Worm (Caenorhabditis elegans): ENCODE measurements around the gene lron-10.
"Not testable (repeated sequence)": the region's sequence is repeated elsewhere in the genome, so short reads cannot be mapped to it uniquely, and the experiment has no call there.

DNA sequence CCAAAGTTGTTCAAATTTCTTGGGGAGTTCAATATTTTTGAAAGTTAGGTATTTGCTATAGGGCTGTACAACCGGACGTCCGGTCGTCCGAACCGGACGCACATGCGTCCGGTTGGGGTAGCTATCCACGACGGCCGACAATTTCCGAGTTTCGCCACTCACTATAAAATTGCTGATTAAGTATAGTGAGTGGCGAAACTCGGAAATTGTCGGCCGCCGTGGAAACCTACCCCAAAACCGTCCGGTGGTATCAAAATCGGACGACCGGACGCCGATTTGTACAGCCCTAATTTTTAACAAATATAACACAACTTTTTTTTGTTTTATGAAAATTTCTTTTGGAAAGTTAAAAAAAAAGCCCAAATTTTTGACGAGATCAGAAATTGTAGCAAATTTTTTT, 44.9 kb downstream of the lron-10 start:
- not testable (repeated sequence) for TF ChIP-seq cebp-2 (GFP tag; IDR thresholded peaks at IDR 0.05); ceh-58 (GFP tag; IDR thresholded peaks at IDR 0.05); dpl-1 (GFP tag; optimal IDR thresholded peaks at IDR 0.05); egl-44 (GFP tag; IDR thresholded peaks at IDR 0.05); C06A6.2 (GFP tag; conservative IDR thresholded peaks at IDR 0.05); lin-35 (GFP tag; optimal IDR thresholded peaks at IDR 0.05)
- TF ChIP-seq snpc-4 (GFP tag; optimal IDR thresholded peaks at IDR 0.05) (peak; percentile 70), snpc-4 (tag; optimal IDR thresholded peaks at IDR 0.05) (peak in 3 of 4 experiments; percentile 62 to 95 (median 93))

All from whole organism, young adult.